Fruit fly (Drosophila melanogaster): ENCODE data around the gene CG10864.
A peak's percentile ranks its signal among the peaks of the same experiment; 100 is the strongest.

The CG10864 gene

dm6 chr3R:18436550-18437362 lies 25.3 kb upstream of the CG10864 start (continued):
- TF ChIP-seq CG13424 (tag; optimal IDR thresholded peaks at IDR 0.05), result peak; percentile 45
- no peak for TF ChIP-seq fru (optimal IDR thresholded peaks at IDR 0.05)
- peak; percentile 35; the same call in 1 of the 2 replicates for TF ChIP-seq CG6272 (GFP tag; IDR thresholded peaks at IDR 0.05)
- peak; percentile 63 for TF ChIP-seq CG1792 (GFP tag; optimal IDR thresholded peaks at IDR 0.05)
- peak; percentile 45 for TF ChIP-seq caup (GFP tag; optimal IDR thresholded peaks at IDR 0.05; ENCODE audit: severe bottlenecking)
- TF ChIP-seq MBD-R2 (GFP tag; IDR thresholded peaks at IDR 0.05), result peak; percentile 32; the same call in 1 of the 2 replicates
- peak; percentile 36; the same call in 1 of the 2 replicates for TF ChIP-seq CG4360 (GFP tag; IDR thresholded peaks at IDR 0.05)
- TF ChIP-seq toy (GFP tag; IDR thresholded peaks at IDR 0.05), result no peak
- TF ChIP-seq slp2 (GFP tag; optimal IDR thresholded peaks at IDR 0.05), result peak; percentile 45
- TF ChIP-seq eyg (GFP tag; optimal IDR thresholded peaks at IDR 0.05), result peak; percentile 42
- peak; percentile 80 for TF ChIP-seq CG1832 (GFP tag; optimal IDR thresholded peaks at IDR 0.05)
- peak; percentile 45; the same call in 1 of the 3 replicates for TF ChIP-seq CG11695 (GFP tag; IDR thresholded peaks at IDR 0.05)
- peak; percentile 40 for TF ChIP-seq CG10366 (GFP tag; IDR thresholded peaks at IDR 0.05)
- TF ChIP-seq Dfd (GFP tag; optimal IDR thresholded peaks at IDR 0.05), result no peak
- no peak for TF ChIP-seq Awh (GFP tag; IDR thresholded peaks at IDR 0.05)
- peak; percentile 93 for TF ChIP-seq CG2120 (GFP tag; optimal IDR thresholded peaks at IDR 0.05)
- TF ChIP-seq Meics (GFP tag; optimal IDR thresholded peaks at IDR 0.05), result peak; percentile 85
- peak; percentile 42 for TF ChIP-seq fu2 (GFP tag; optimal IDR thresholded peaks at IDR 0.05)
- no peak for TF ChIP-seq nerfin-1 (tag; optimal IDR thresholded peaks at IDR 0.05)
- TF ChIP-seq tap (tag; optimal IDR thresholded peaks at IDR 0.05), result peak; percentile 49
- no peak for TF ChIP-seq CG8359 (GFP tag; optimal IDR thresholded peaks at IDR 0.05; ENCODE audit: borderline replicate concordance)
- TF ChIP-seq Myb (GFP tag; optimal IDR thresholded peaks at IDR 0.05), result peak; percentile 64
- no peak for TF ChIP-seq Spps (tag; optimal IDR thresholded peaks at IDR 0.05)
- TF ChIP-seq CHES-1-like (GFP tag; optimal IDR thresholded peaks at IDR 0.05), result peak; percentile 40
- TF ChIP-seq Mad (GFP tag; optimal IDR thresholded peaks at IDR 0.05), result no peak
- peak in 1 of 2 experiments; percentile 39 for TF ChIP-seq eve (GFP tag; optimal IDR thresholded peaks at IDR 0.05)
- peak; percentile 47 for TF ChIP-seq Hr3 (GFP tag; optimal IDR thresholded peaks at IDR 0.05)
- TF ChIP-seq H15 (GFP tag; IDR thresholded peaks at IDR 0.05), result no peak
- TF ChIP-seq Fer3 (tag; optimal IDR thresholded peaks at IDR 0.05), result peak; percentile 73
- no peak for TF ChIP-seq Elba2 (GFP tag; optimal IDR thresholded peaks at IDR 0.05)
- TF ChIP-seq CG17612 (GFP tag; IDR thresholded peaks at IDR 0.05), result no peak
- no peak for TF ChIP-seq HmgD (GFP tag; optimal IDR thresholded peaks at IDR 0.05)
- TF ChIP-seq Lim3 (GFP tag; IDR thresholded peaks at IDR 0.05), result no peak
- peak; percentile 69 for TF ChIP-seq Atf6 (GFP tag; IDR thresholded peaks at IDR 0.05)
- TF ChIP-seq CG3726 (GFP tag; IDR thresholded peaks at IDR 0.05), result 0 out of 3 replicates have a peak, but pooled peaks have one; percentile 28
- TF ChIP-seq CG11696 (GFP tag; IDR thresholded peaks at IDR 0.05), result no peak
- peak; percentile 42 for TF ChIP-seq ssp (GFP tag; IDR thresholded peaks at IDR 0.05)
- peak; percentile 86 for TF ChIP-seq CG18599 (GFP tag; optimal IDR thresholded peaks at IDR 0.05)
- 0 out of 3 replicates have a peak, but pooled peaks have one; percentile 28 for TF ChIP-seq ken (GFP tag; IDR thresholded peaks at IDR 0.05)
- TF ChIP-seq CG15601 (tag; optimal IDR thresholded peaks at IDR 0.05), result no peak
- no peak for TF ChIP-seq CG3838 (GFP tag; optimal IDR thresholded peaks at IDR 0.05)
- peak; percentile 53 for TF ChIP-seq Side (GFP tag; optimal IDR thresholded peaks at IDR 0.05)
- TF ChIP-seq CG8290 (GFP tag; optimal IDR thresholded peaks at IDR 0.05), result no peak
- TF ChIP-seq CG8290 (tag; optimal IDR thresholded peaks at IDR 0.05), result peak in 1 of 2 experiments; percentile 49
- peak; percentile 26 for TF ChIP-seq btn (GFP tag; optimal IDR thresholded peaks at IDR 0.05)
- TF ChIP-seq CG17829 (tag; optimal IDR thresholded peaks at IDR 0.05), result peak; percentile 9
- TF ChIP-seq sens (GFP tag), result peak; percentile 91
- TF ChIP-seq sisA (GFP tag; IDR thresholded peaks at IDR 0.05), result peak; percentile 61
- TF ChIP-seq CG13123 (GFP tag; optimal IDR thresholded peaks at IDR 0.05), result peak; percentile 24
- TF ChIP-seq D (optimal IDR thresholded peaks at IDR 0.05), result no peak
- TF ChIP-seq D (GFP tag; optimal IDR thresholded peaks at IDR 0.05), result no peak

Measured in whole organism, embryonic.